Worm (Caenorhabditis elegans) whole organism, L1 larva: ENCODE measurements around the gene Y57G11C.22.

Source experiments
- C16A3.4 ChIP-seq: fragments of 150-350 bp; optimal IDR thresholded peaks from 2 replicates; lab custom pipeline; 2014; ENCODE audit warnings: missing biosample characterization, missing genetic modification characterization
- C34B4.2 ChIP-seq: sonication (generic microtip); optimal IDR thresholded peaks from 2 replicates; lab custom pipeline; 2017; ENCODE audit warnings: mild to moderate bottlenecking, missing genetic modification characterization, missing compliant biosample characterization
- F16B12.6 ChIP-seq: fragments of 150-350 bp; optimal IDR thresholded peaks from 2 replicates; lab custom pipeline; 2014; ENCODE audit warnings: missing biosample characterization, missing genetic modification characterization
- aha-1 ChIP-seq: fragments of 150-350 bp; optimal IDR thresholded peaks from 2 replicates; lab custom pipeline; 2014; ENCODE audit warnings: missing biosample characterization, missing genetic modification characterization
- aly-2 ChIP-seq: fragments of 150-350 bp; optimal IDR thresholded peaks from 2 replicates; lab custom pipeline; 2014; ENCODE audit warnings: missing biosample characterization, missing genetic modification characterization
- blmp-1 ChIP-seq: fragments of 150-350 bp; optimal IDR thresholded peaks from 2 replicates; lab custom pipeline; 2014; ENCODE audit warnings: missing biosample characterization, missing genetic modification characterization
- ceh-63 ChIP-seq: fragments of 200-800 bp; sonication (Bioruptor generic); optimal IDR thresholded peaks from 2 replicates; lab custom pipeline; 2018; ENCODE audit warnings: mild to moderate bottlenecking, missing genetic modification characterization, missing compliant biosample characterization
- ceh-8 ChIP-seq: fragments of 200-800 bp; sonication (Bioruptor generic); optimal IDR thresholded peaks from 2 replicates; lab custom pipeline; 2018; ENCODE audit warnings: mild to moderate bottlenecking, missing genetic modification characterization, moderate library complexity, missing compliant biosample characterization
- ceh-82 ChIP-seq, 3 experiments: fragments of 150-350 bp in 1 of 3; sonication (generic microtip) in 2 of 3; optimal IDR thresholded peaks; 2 replicates each; lab custom pipeline; 2014 to 2017; ENCODE audit warnings: missing biosample characterization in 3 of 3, missing genetic modification characterization in 3 of 3
- ceh-88 ChIP-seq: fragments of 200-800 bp; sonication (Bioruptor generic); IDR thresholded peaks from 2 replicates; pipeline ENCODE4 v1.3.6; 2022; ENCODE audit warnings: missing genetic modification characterization, missing compliant biosample characterization
- ces-1 ChIP-seq: fragments of 150-350 bp; optimal IDR thresholded peaks from 2 replicates; lab custom pipeline; 2014; ENCODE audit warnings: missing biosample characterization, missing genetic modification reagents, missing genetic modification characterization
- efl-1 ChIP-seq, 4 experiments: fragments of 150-350 bp; optimal IDR thresholded peaks in 3 of 4; peaks in 1 of 4; 1 replicate in 1 of 4; 2 replicates in 3 of 4; lab custom pipeline; 2014; ENCODE audit warnings: missing biosample characterization in 2 of 4, missing genetic modification characterization in 2 of 4, missing genetic modification reagents in 2 of 4
- egl-27 ChIP-seq, 2 experiments: fragments of 150-350 bp in 1 of 2; sonication (generic microtip); optimal IDR thresholded peaks; 3 replicates each; lab custom pipeline; 2017 to 2018; ENCODE audit warnings: missing biosample characterization in 2 of 2, missing genetic modification characterization in 2 of 2, missing genetic modification reagents in 2 of 2
- elt-2 ChIP-seq: sonication (generic microtip); optimal IDR thresholded peaks from 2 replicates; lab custom pipeline; 2016; ENCODE audit warnings: missing genetic modification characterization, mild to moderate bottlenecking, inconsistent platforms, missing compliant biosample characterization, missing genetic modification reagents
- ets-5 ChIP-seq: fragments of 200-800 bp; sonication (Bioruptor generic); IDR thresholded peaks from 2 replicates; pipeline ENCODE4 v1.3.6; 2022; ENCODE audit warnings: missing genetic modification characterization, missing compliant biosample characterization
- irx-1 ChIP-seq: sonication (generic microtip); optimal IDR thresholded peaks from 2 replicates; lab custom pipeline; 2016; ENCODE audit warnings: missing genetic modification characterization, missing compliant biosample characterization
- isw-1 ChIP-seq: fragments of 200-800 bp; sonication (Bioruptor generic); IDR thresholded peaks from 2 replicates; pipeline ENCODE4 v1.3.6; 2022; ENCODE audit warnings: missing genetic modification characterization, missing compliant biosample characterization
- lin-13 ChIP-seq: fragments of 150-350 bp; optimal IDR thresholded peaks from 2 replicates; lab custom pipeline; 2014; ENCODE audit warnings: missing biosample characterization, missing genetic modification reagents, missing genetic modification characterization
- lin-14 ChIP-seq: fragments of 200-800 bp; sonication (Bioruptor generic); optimal IDR thresholded peaks from 2 replicates; lab custom pipeline; 2018; ENCODE audit warnings: mild to moderate bottlenecking, missing genetic modification characterization, moderate library complexity, missing compliant biosample characterization
- lin-15B ChIP-seq: fragments of 150-350 bp; sonication (generic microtip); optimal IDR thresholded peaks from 3 replicates; lab custom pipeline; 2014; ENCODE audit warnings: missing biosample characterization, missing genetic modification characterization
- lir-3 ChIP-seq: sonication (generic microtip); optimal IDR thresholded peaks from 2 replicates; lab custom pipeline; 2016; ENCODE audit warnings: mild to moderate bottlenecking, missing genetic modification characterization, moderate library complexity, missing compliant biosample characterization; ENCODE audit not compliant: poor library complexity
- lsy-2 ChIP-seq, 2 experiments: fragments of 150-350 bp; optimal IDR thresholded peaks; 2 replicates each; lab custom pipeline; 2014; ENCODE audit warnings: missing biosample characterization in 2 of 2, missing genetic modification characterization in 2 of 2
- mdl-1 ChIP-seq, 2 experiments: fragments of 150-350 bp; optimal IDR thresholded peaks; 2 replicates each; lab custom pipeline; 2014 to 2017; ENCODE audit warnings: missing biosample characterization in 2 of 2, missing genetic modification characterization in 2 of 2, inconsistent platforms in 1 of 2
- mep-1 ChIP-seq: fragments of 150-350 bp; optimal IDR thresholded peaks from 2 replicates; lab custom pipeline; 2014; ENCODE audit warnings: missing biosample characterization, missing genetic modification characterization
- nhr-19 ChIP-seq: fragments of 200-800 bp; sonication (Bioruptor generic); conservative IDR thresholded peaks from 2 replicates; pipeline ENCODE4 v1.3.6; 2022; ENCODE audit warnings: missing genetic modification characterization, missing compliant biosample characterization
- nhr-20 ChIP-seq: sonication (generic microtip); optimal IDR thresholded peaks from 2 replicates; lab custom pipeline; 2016; ENCODE audit warnings: mild to moderate bottlenecking, missing genetic modification characterization, missing compliant biosample characterization
- nhr-237 ChIP-seq: fragments of 150-350 bp; optimal IDR thresholded peaks from 2 replicates; lab custom pipeline; 2014; ENCODE audit warnings: missing biosample characterization, missing genetic modification characterization
- nhr-71 ChIP-seq: sonication (generic microtip); optimal IDR thresholded peaks from 2 replicates; lab custom pipeline; 2016; ENCODE audit warnings: mild to moderate bottlenecking, missing genetic modification characterization, moderate library complexity, missing compliant biosample characterization
- nhr-85 ChIP-seq: sonication (generic microtip); peaks from one replicate; lab custom pipeline; 2016; ENCODE audit warnings: missing genetic modification characterization, inconsistent platforms, missing compliant biosample characterization
- nhr-90 ChIP-seq: sonication (generic microtip); optimal IDR thresholded peaks from 2 replicates; lab custom pipeline; 2016; ENCODE audit warnings: mild to moderate bottlenecking, missing genetic modification characterization, missing compliant biosample characterization; ENCODE audit not compliant: poor library complexity
- pag-3 ChIP-seq: sonication (generic microtip); optimal IDR thresholded peaks from 2 replicates; lab custom pipeline; 2017; ENCODE audit warnings: missing genetic modification characterization, mild to moderate bottlenecking, missing compliant biosample characterization, antibody characterized with exemption, borderline replicate concordance; ENCODE audit not compliant: insufficient read depth
- pqm-1 ChIP-seq: sonication (generic microtip); optimal IDR thresholded peaks from 3 replicates; lab custom pipeline; 2017; ENCODE audit warnings: missing biosample characterization, missing genetic modification characterization
- rnt-1 ChIP-seq: sonication (generic microtip); optimal IDR thresholded peaks from 2 replicates; lab custom pipeline; 2016; ENCODE audit warnings: mild to moderate bottlenecking, missing genetic modification characterization, moderate library complexity, missing compliant biosample characterization
- skn-1 ChIP-seq: fragments of 150-350 bp; optimal IDR thresholded peaks from 2 replicates; lab custom pipeline; 2014; ENCODE audit warnings: missing biosample characterization, missing genetic modification characterization
- snpc-4 ChIP-seq: fragments of 150-350 bp; optimal IDR thresholded peaks from 2 replicates; lab custom pipeline; 2014; ENCODE audit warnings: missing biosample characterization, missing genetic modification characterization
- snu-23 ChIP-seq: sonication (generic microtip); optimal IDR thresholded peaks from 2 replicates; lab custom pipeline; 2016; ENCODE audit warnings: missing genetic modification characterization, missing compliant biosample characterization
- sox-4 ChIP-seq: sonication (generic microtip); optimal IDR thresholded peaks from 2 replicates; lab custom pipeline; 2016; ENCODE audit warnings: missing genetic modification characterization, missing compliant biosample characterization
- sup-37 ChIP-seq: fragments of 200-800 bp; sonication (Bioruptor generic); optimal IDR thresholded peaks from 2 replicates; lab custom pipeline; 2018; ENCODE audit warnings: mild to moderate bottlenecking, missing genetic modification characterization, missing compliant biosample characterization
- unc-130 ChIP-seq: fragments of 150-350 bp; optimal IDR thresholded peaks from 2 replicates; lab custom pipeline; 2017; ENCODE audit warnings: missing biosample characterization, missing genetic modification characterization, inconsistent platforms
- unc-62 ChIP-seq: fragments of 150-350 bp; optimal IDR thresholded peaks from 2 replicates; lab custom pipeline; 2014; ENCODE audit warnings: missing biosample characterization, missing genetic modification reagents, missing genetic modification characterization
- vab-15 ChIP-seq: sonication (generic microtip); optimal IDR thresholded peaks from 2 replicates; lab custom pipeline; 2017; ENCODE audit warnings: missing genotype, mild to moderate bottlenecking, missing genetic modification characterization, missing compliant biosample characterization
- zag-1 ChIP-seq: fragments of 150-350 bp; optimal IDR thresholded peaks from 2 replicates; lab custom pipeline; 2014; ENCODE audit warnings: missing biosample characterization, missing genetic modification characterization
- zip-4 ChIP-seq: fragments of 200-800 bp; sonication (Bioruptor generic); optimal IDR thresholded peaks from 2 replicates; lab custom pipeline; 2018; ENCODE audit warnings: mild to moderate bottlenecking, missing genetic modification characterization, moderate library complexity, missing compliant biosample characterization
- ztf-11 ChIP-seq, 2 experiments: sonication (generic microtip); optimal IDR thresholded peaks; 2 replicates each; lab custom pipeline; 2016 to 2017; ENCODE audit warnings: missing genetic modification characterization in 2 of 2, missing biosample characterization in 1 of 2, missing compliant biosample characterization in 1 of 2
- ztf-4 ChIP-seq: fragments of 150-350 bp; optimal IDR thresholded peaks from 2 replicates; lab custom pipeline; 2014; ENCODE audit warnings: missing biosample characterization, missing genetic modification characterization

The Y57G11C.22 gene

DNA sequence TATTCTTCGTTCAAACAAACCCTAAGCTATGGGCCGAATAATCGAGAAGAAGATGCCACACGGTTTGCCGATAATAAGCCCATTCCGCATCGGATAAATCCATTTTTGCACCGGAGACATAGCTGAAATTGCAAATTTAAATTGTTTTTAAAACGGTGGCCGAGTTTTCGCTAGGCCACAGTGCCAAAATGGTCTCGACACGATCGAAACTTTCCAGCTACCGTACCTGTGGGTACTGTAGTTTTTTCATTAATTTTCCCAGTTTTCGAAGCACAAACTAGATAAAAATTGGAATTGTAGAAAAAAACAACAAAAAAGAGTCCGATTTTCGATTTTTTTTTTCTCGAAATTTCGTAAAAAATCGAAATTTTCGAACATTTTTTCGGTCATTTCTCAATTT, 8.8 kb upstream of the Y57G11C.22 start:
- TF ChIP-seq ztf-11 (tag; optimal IDR thresholded peaks at IDR 0.05; lab: Kevin White, UChicago) (no peak), ceh-63 (GFP tag; lab: Kevin White, UChicago) (no peak), mdl-1 (tag; optimal IDR thresholded peaks at IDR 0.05; lab: Kevin White, UChicago) (no peak), nhr-90 (tag; lab: Kevin White, UChicago) (no peak), sup-37 (no peak), vab-15 (tag; lab: Kevin White, UChicago) (no peak), irx-1 (tag; lab: Kevin White, UChicago) (no peak), efl-1 (optimal IDR thresholded peaks at IDR 0.05; lab: Kevin White, UChicago) (no peak), efl-1 (GFP tag; optimal IDR thresholded peaks at IDR 0.05 in 1 of 2; lab: Kevin White, UChicago) (no peak)

- TF ChIP-seq snpc-4 (tag; lab: Kevin White, UChicago) (no peak), elt-2 (tag; lab: Kevin White, UChicago) (no peak), ceh-8 (GFP tag; lab: Kevin White, UChicago) (no peak), egl-27 (tag; optimal IDR thresholded peaks at IDR 0.05; lab: Kevin White, UChicago) (no peak), blmp-1 (tag; lab: Kevin White, UChicago) (no peak), lin-14 (GFP tag; lab: Kevin White, UChicago) (no peak), nhr-20 (tag; lab: Kevin White, UChicago) (no peak), aha-1 (no peak)
- TF ChIP-seq, all 84 proteins: peak for 0
Observed at ce11 chrIV:14829026-14829425, 8.0 kb upstream of the Y57G11C.22 start, which contains the start of gene hhat-2. Gene hhat-2 (minus strand): TSS chrIV:14829126.

- TF ChIP-seq blmp-1 (tag; lab: Kevin White, UChicago) (peak; percentile 65), mep-1 (peak; percentile 34), nhr-85 (tag; lab: Kevin White, UChicago) (peak; percentile 57), lir-3 (tag; lab: Kevin White, UChicago) (no peak)
Observed at ce11 chrIV:14833537-14833936, 3.5 kb upstream of the Y57G11C.22 start.

- peak; percentile 70 for TF ChIP-seq ztf-4 (tag; lab: Kevin White, UChicago)
- peak; percentile 92 for TF ChIP-seq lin-14 (GFP tag; lab: Kevin White, UChicago)
- peak; percentile 82 for TF ChIP-seq rnt-1 (tag; lab: Kevin White, UChicago)
- TF ChIP-seq nhr-19 = peak; percentile 87
- TF ChIP-seq egl-27 (tag; optimal IDR thresholded peaks at IDR 0.05; lab: Kevin White, UChicago) = no peak
- TF ChIP-seq unc-130 (tag; lab: Kevin White, UChicago) = no peak
- TF ChIP-seq C16A3.4 = peak; percentile 75
- no peak for TF ChIP-seq pqm-1 (tag; lab: Kevin White, UChicago)
- TF ChIP-seq ets-5 (GFP tag; lab: Robert Waterston, UW) = no peak
- peak; percentile 96 for TF ChIP-seq snu-23 (GFP tag; lab: Kevin White, UChicago)
- TF ChIP-seq nhr-85 (tag; lab: Kevin White, UChicago) = peak; percentile 97
- no peak for TF ChIP-seq sox-4 (tag; lab: Kevin White, UChicago)
- no peak for TF ChIP-seq F16B12.6
- TF ChIP-seq skn-1 = peak; percentile 43
- TF ChIP-seq nhr-20 (tag; lab: Kevin White, UChicago) = peak; percentile 88
- peak; percentile 74 for TF ChIP-seq lin-13 (GFP tag; lab: Kevin White, UChicago)
- TF ChIP-seq aly-2 (tag; lab: Kevin White, UChicago) = peak; percentile 81
- no peak for TF ChIP-seq aha-1
- TF ChIP-seq lir-3 (tag; lab: Kevin White, UChicago) = peak; percentile 64
- TF ChIP-seq nhr-71 (tag; lab: Kevin White, UChicago) = peak; percentile 93
- peak; percentile 54 for TF ChIP-seq pag-3 (tag; lab: Kevin White, UChicago)
- TF ChIP-seq ceh-63 (GFP tag; lab: Kevin White, UChicago) = no peak
- TF ChIP-seq sup-37 = peak; percentile 27
- peak; percentile 72 to 87 for TF ChIP-seq lsy-2 (tag; optimal IDR thresholded peaks at IDR 0.05; lab: Kevin White, UChicago)
- peak; percentile 38 to 68 (median 56) for TF ChIP-seq ceh-82 (tag; optimal IDR thresholded peaks at IDR 0.05; lab: Kevin White, UChicago)
- no peak for TF ChIP-seq C34B4.2 (tag; lab: Kevin White, UChicago)
- TF ChIP-seq unc-62 = no peak
- peak; percentile 44 for TF ChIP-seq blmp-1 (tag; lab: Kevin White, UChicago)
- TF ChIP-seq zag-1 (tag; lab: Kevin White, UChicago) = peak; percentile 49
- TF ChIP-seq ces-1 = no peak
- peak; percentile 58 for TF ChIP-seq zip-4 (GFP tag; lab: Kevin White, UChicago)
- TF ChIP-seq lin-15B = peak; percentile 5
- peak; percentile 60 for TF ChIP-seq ceh-88 (GFP tag; lab: Robert Waterston, UW)
- peak; percentile 32; the same call in 1 of the 2 replicates for TF ChIP-seq isw-1 (GFP tag; lab: Robert Waterston, UW)
- no peak for TF ChIP-seq nhr-237
Observed at ce11 chrIV:14838095-14838494, 1.1 kb downstream of the Y57G11C.22 start.
